Fruit fly (Drosophila melanogaster): ENCODE results near the gene CG31668.

CG31668 gene

dm6 chr2L:2180665-2181064, 25.3 kb downstream of the CG31668 start:
- TF ChIP-seq insv (optimal IDR thresholded peaks at IDR 0.05) (no peak), psq (optimal IDR thresholded peaks at IDR 0.05) (no peak), Sin3A (optimal IDR thresholded peaks at IDR 0.05) (no peak)

- TF ChIP-seq Myc (optimal IDR thresholded peaks at IDR 0.05) = no peak
- TF ChIP-seq psq (optimal IDR thresholded peaks at IDR 0.05) = no peak
- TF ChIP-seq Sin3A (optimal IDR thresholded peaks at IDR 0.05) = no peak
- TF ChIP-seq ttk (optimal IDR thresholded peaks at IDR 0.05) = no peak
- TF ChIP-seq h (optimal IDR thresholded peaks at IDR 0.05) = no peak
- TF ChIP-seq insv (optimal IDR thresholded peaks at IDR 0.05) = no peak
These were observed 25.8 kb downstream of the CG31668 start for dm6 chr2L:2180120-2180539.

dm6 chr2L:2179366-2179765, 26.6 kb downstream of the CG31668 start:
- TF ChIP-seq Myc (optimal IDR thresholded peaks at IDR 0.05) (no peak), Sin3A (optimal IDR thresholded peaks at IDR 0.05) (no peak), ttk (optimal IDR thresholded peaks at IDR 0.05) (no peak), h (optimal IDR thresholded peaks at IDR 0.05) (no peak), insv (optimal IDR thresholded peaks at IDR 0.05) (no peak), psq (optimal IDR thresholded peaks at IDR 0.05) (no peak)

- TF ChIP-seq insv (optimal IDR thresholded peaks at IDR 0.05) = no peak
- TF ChIP-seq ttk (optimal IDR thresholded peaks at IDR 0.05) = no peak
- no peak for TF ChIP-seq psq (optimal IDR thresholded peaks at IDR 0.05)
- no peak for TF ChIP-seq Sin3A (optimal IDR thresholded peaks at IDR 0.05)
- no peak for TF ChIP-seq h (optimal IDR thresholded peaks at IDR 0.05)
- TF ChIP-seq Myc (optimal IDR thresholded peaks at IDR 0.05) = no peak
These were observed 27.2 kb downstream of the CG31668 start for dm6 chr2L:2178810-2179143.

- TF ChIP-seq Sin3A (optimal IDR thresholded peaks at IDR 0.05) (no peak), h (optimal IDR thresholded peaks at IDR 0.05) (no peak), ttk (optimal IDR thresholded peaks at IDR 0.05) (no peak), insv (optimal IDR thresholded peaks at IDR 0.05) (no peak), psq (optimal IDR thresholded peaks at IDR 0.05) (no peak), Myc (optimal IDR thresholded peaks at IDR 0.05) (no peak)
These were observed 27.8 kb downstream of the CG31668 start, which contains the start of gene aop for dm6 chr2L:2177969-2178809. Gene aop (minus strand): TSS chr2L:2178754.

dm6 chr2L:2177312-2177968, 28.5 kb downstream of the CG31668 start:
- TF ChIP-seq Sin3A (optimal IDR thresholded peaks at IDR 0.05) (no peak), h (optimal IDR thresholded peaks at IDR 0.05) (no peak), ttk (optimal IDR thresholded peaks at IDR 0.05) (no peak), Myc (optimal IDR thresholded peaks at IDR 0.05) (no peak), insv (optimal IDR thresholded peaks at IDR 0.05) (no peak), psq (optimal IDR thresholded peaks at IDR 0.05) (no peak)

- TF ChIP-seq psq (optimal IDR thresholded peaks at IDR 0.05) (no peak), insv (optimal IDR thresholded peaks at IDR 0.05) (no peak), Sin3A (optimal IDR thresholded peaks at IDR 0.05) (no peak), h (optimal IDR thresholded peaks at IDR 0.05) (no peak), Myc (optimal IDR thresholded peaks at IDR 0.05) (no peak), ttk (optimal IDR thresholded peaks at IDR 0.05) (no peak)
These were observed 29.9 kb downstream of the CG31668 start for dm6 chr2L:2175930-2176643.

dm6 chr2L:2175090-2175830, 30.7 kb downstream of the CG31668 start:
- TF ChIP-seq psq (optimal IDR thresholded peaks at IDR 0.05) (no peak), Myc (optimal IDR thresholded peaks at IDR 0.05) (no peak), insv (optimal IDR thresholded peaks at IDR 0.05) (no peak), Sin3A (optimal IDR thresholded peaks at IDR 0.05) (no peak), ttk (optimal IDR thresholded peaks at IDR 0.05) (no peak), h (optimal IDR thresholded peaks at IDR 0.05) (no peak)

- no peak for TF ChIP-seq psq (optimal IDR thresholded peaks at IDR 0.05)
- TF ChIP-seq insv (optimal IDR thresholded peaks at IDR 0.05) = no peak
- no peak for TF ChIP-seq Sin3A (optimal IDR thresholded peaks at IDR 0.05)
- no peak for TF ChIP-seq h (optimal IDR thresholded peaks at IDR 0.05)
- TF ChIP-seq ttk (optimal IDR thresholded peaks at IDR 0.05) = no peak
- no peak for TF ChIP-seq Myc (optimal IDR thresholded peaks at IDR 0.05)
These were observed 32.4 kb downstream of the CG31668 start for dm6 chr2L:2173604-2174003.

- TF ChIP-seq Sin3A (optimal IDR thresholded peaks at IDR 0.05) (no peak), psq (optimal IDR thresholded peaks at IDR 0.05) (no peak), Myc (optimal IDR thresholded peaks at IDR 0.05) (no peak), insv (optimal IDR thresholded peaks at IDR 0.05) (no peak), h (optimal IDR thresholded peaks at IDR 0.05) (no peak), ttk (optimal IDR thresholded peaks at IDR 0.05) (no peak)
These were observed 32.8 kb downstream of the CG31668 start for dm6 chr2L:2173191-2173590.

- TF ChIP-seq h (optimal IDR thresholded peaks at IDR 0.05) (no peak), psq (optimal IDR thresholded peaks at IDR 0.05) (no peak), insv (optimal IDR thresholded peaks at IDR 0.05) (no peak), Myc (optimal IDR thresholded peaks at IDR 0.05) (no peak), ttk (optimal IDR thresholded peaks at IDR 0.05) (no peak), Sin3A (optimal IDR thresholded peaks at IDR 0.05) (no peak)
These were observed 33.4 kb downstream of the CG31668 start for dm6 chr2L:2172460-2173121.
